Fruit fly (Drosophila melanogaster): ENCODE results near the gene CG6686.
A peak's percentile ranks its signal among the peaks of the same experiment; 100 is the strongest.

Gene CG6686

DNA sequence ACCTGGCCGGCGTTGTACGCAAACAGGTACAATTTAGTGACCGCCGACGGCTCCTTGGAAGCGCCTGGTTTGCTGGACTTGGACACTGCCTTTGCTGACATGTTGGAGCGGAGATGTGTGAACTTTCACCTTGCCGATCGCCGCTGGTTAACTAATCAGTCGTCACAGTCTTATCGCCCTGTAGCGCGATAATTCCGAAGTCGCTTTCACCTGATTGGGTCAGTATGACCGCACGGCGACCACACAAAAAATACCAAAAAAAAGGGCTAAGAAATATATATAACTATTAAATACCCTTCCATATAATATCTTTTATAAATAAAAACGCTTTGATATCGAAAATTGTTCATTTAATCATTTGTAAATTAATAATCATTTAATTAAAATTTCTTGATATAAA is 14.2 kb upstream of the CG6686 start, which contains the start of gene Hacd1 (continued):
- TF ChIP-seq grn (GFP tag; optimal IDR thresholded peaks at IDR 0.05) = no peak
- no peak for TF ChIP-seq CG7745 (tag; optimal IDR thresholded peaks at IDR 0.05)
- no peak for TF ChIP-seq CG8281 (tag; optimal IDR thresholded peaks at IDR 0.05)
- TF ChIP-seq trem (tag; optimal IDR thresholded peaks at IDR 0.05) = no peak
- TF ChIP-seq sim (GFP tag; IDR thresholded peaks at IDR 0.05) = no peak
- no peak for TF ChIP-seq tll (GFP tag; optimal IDR thresholded peaks at IDR 0.05)
- no peak for TF ChIP-seq CG12744 (GFP tag; optimal IDR thresholded peaks at IDR 0.05)
- no peak for TF ChIP-seq Meics (GFP tag; optimal IDR thresholded peaks at IDR 0.05)
- no peak for TF ChIP-seq tap (tag; optimal IDR thresholded peaks at IDR 0.05)
- no peak for TF ChIP-seq Xbp1 (GFP tag; optimal IDR thresholded peaks at IDR 0.05)
- no peak for TF ChIP-seq pros (GFP tag; optimal IDR thresholded peaks at IDR 0.05)
- no peak for TF ChIP-seq caup (GFP tag; optimal IDR thresholded peaks at IDR 0.05; ENCODE audit: severe bottlenecking)
- TF ChIP-seq ap (GFP tag; IDR thresholded peaks at IDR 0.05) = no peak
- TF ChIP-seq CG1792 (GFP tag; optimal IDR thresholded peaks at IDR 0.05) = no peak
- no peak for TF ChIP-seq CG14441 (GFP tag; IDR thresholded peaks at IDR 0.05)
- TF ChIP-seq CG14014 (GFP tag; IDR thresholded peaks at IDR 0.05) = no peak
- TF ChIP-seq Six4 (GFP tag; optimal IDR thresholded peaks at IDR 0.05) = no peak
- no peak for TF ChIP-seq CG9609 (GFP tag; optimal IDR thresholded peaks at IDR 0.05)
- no peak for TF ChIP-seq CG11504 (tag; optimal IDR thresholded peaks at IDR 0.05)
- TF ChIP-seq CG1603 (tag; optimal IDR thresholded peaks at IDR 0.05) = no peak
- TF ChIP-seq Stat92E (GFP tag; optimal IDR thresholded peaks at IDR 0.05) = peak in 1 of 3 experiments; percentile 4
- no peak for TF ChIP-seq CG15601 (tag; optimal IDR thresholded peaks at IDR 0.05)
- no peak for TF ChIP-seq CG6854 (GFP tag; optimal IDR thresholded peaks at IDR 0.05)
- TF ChIP-seq Sry-δ (GFP tag; optimal IDR thresholded peaks at IDR 0.05) = no peak
- TF ChIP-seq Bdp1 (GFP tag; optimal IDR thresholded peaks at IDR 0.05) = no peak
- TF ChIP-seq slou (GFP tag; optimal IDR thresholded peaks at IDR 0.05) = no peak
- peak; percentile 4 for TF ChIP-seq CG17385 (GFP tag; optimal IDR thresholded peaks at IDR 0.05)
- no peak for TF ChIP-seq CG2129 (GFP tag; IDR thresholded peaks at IDR 0.05; ENCODE audit: partially characterized antibody)
- no peak for TF ChIP-seq CG2116 (GFP tag; optimal IDR thresholded peaks at IDR 0.05)
- TF ChIP-seq CkIIα-i1 (GFP tag; IDR thresholded peaks at IDR 0.05) = no peak
- peak; percentile 51 for TF ChIP-seq gfzf (GFP tag; optimal IDR thresholded peaks at IDR 0.05)
- TF ChIP-seq CG13424 (tag; optimal IDR thresholded peaks at IDR 0.05) = no peak
- TF ChIP-seq TFAM (GFP tag; optimal IDR thresholded peaks at IDR 0.05) = no peak
- TF ChIP-seq fru (optimal IDR thresholded peaks at IDR 0.05) = no peak
- TF ChIP-seq corto (GFP tag; optimal IDR thresholded peaks at IDR 0.05) = no peak
- TF ChIP-seq sob (GFP tag; IDR thresholded peaks at IDR 0.05) = no peak
- no peak for TF ChIP-seq CG6175 (GFP tag; IDR thresholded peaks at IDR 0.05)
- TF ChIP-seq row (GFP tag; IDR thresholded peaks at IDR 0.05) = no peak
- no peak for TF ChIP-seq Poxn (GFP tag; IDR thresholded peaks at IDR 0.05)
- TF ChIP-seq scrt (GFP tag; optimal IDR thresholded peaks at IDR 0.05) = no peak
- TF ChIP-seq CG4707 (GFP tag; optimal IDR thresholded peaks at IDR 0.05) = no peak
- TF ChIP-seq zen2 (GFP tag; IDR thresholded peaks at IDR 0.05; ENCODE audit: partially characterized antibody) = no peak
- TF ChIP-seq CG8290 (GFP tag; optimal IDR thresholded peaks at IDR 0.05) = no peak
- peak in 1 of 2 experiments; percentile 14 for TF ChIP-seq CG8290 (tag; optimal IDR thresholded peaks at IDR 0.05)
- peak; percentile 19 for TF ChIP-seq stwl (tag; optimal IDR thresholded peaks at IDR 0.05)
- TF ChIP-seq CG12299 (tag; optimal IDR thresholded peaks at IDR 0.05) = no peak
- TF ChIP-seq Vsx1 (GFP tag; optimal IDR thresholded peaks at IDR 0.05) = no peak
- no peak for TF ChIP-seq CG17186 (GFP tag; optimal IDR thresholded peaks at IDR 0.05)
- no peak for TF ChIP-seq gce (GFP tag; IDR thresholded peaks at IDR 0.05)
- TF ChIP-seq ssp (GFP tag; IDR thresholded peaks at IDR 0.05) = no peak
- TF ChIP-seq Bgb (GFP tag; IDR thresholded peaks at IDR 0.05; ENCODE audit: partially characterized antibody) = no peak
- no peak for TF ChIP-seq NC2β (GFP tag; optimal IDR thresholded peaks at IDR 0.05)

Data from whole organism, embryonic.